Fruit fly (Drosophila melanogaster): Measurements from ENCODE around the gene amon.

- TF ChIP-seq pan (optimal IDR thresholded peaks at IDR 0.05) (no peak), EcR (GFP tag; optimal IDR thresholded peaks at IDR 0.05) (no peak), Dll (optimal IDR thresholded peaks at IDR 0.05) (no peak), usp (GFP tag; optimal IDR thresholded peaks at IDR 0.05) (no peak), psq (optimal IDR thresholded peaks at IDR 0.05) (no peak), CG8478 (optimal IDR thresholded peaks at IDR 0.05) (no peak)
Observed at dm6 chr3R:26728427-26728826, 14.5 kb upstream of the amon start, which contains the start of gene CG14245.
